Worm (Caenorhabditis elegans): ENCODE data around the gene C01G10.14.

Gene C01G10.14

ce11 chrV:15147776-15148175, 42.0 kb upstream of the C01G10.14 start, which contains the start of gene T09F5.20:
TSS of gene T09F5.20 (minus strand) at chrV:15147876.
- TF ChIP-seq unc-86 (tag; optimal IDR thresholded peaks at IDR 0.05) (no peak), sptf-1 (tag; optimal IDR thresholded peaks at IDR 0.05) (no peak), nhr-19 (GFP tag; conservative IDR thresholded peaks at IDR 0.05) (no peak), zip-4 (GFP tag; optimal IDR thresholded peaks at IDR 0.05) (no peak), skn-1 (tag; optimal IDR thresholded peaks at IDR 0.05) (no peak), nhr-90 (tag; optimal IDR thresholded peaks at IDR 0.05; ENCODE audit: poor library complexity) (no peak), C16A3.4 (tag; optimal IDR thresholded peaks at IDR 0.05) (no peak), rnt-1 (tag; optimal IDR thresholded peaks at IDR 0.05) (no peak), lin-15B (tag; optimal IDR thresholded peaks at IDR 0.05) (no peak), nhr-28 (tag; optimal IDR thresholded peaks at IDR 0.05) (no peak), ceh-88 (GFP tag; IDR thresholded peaks at IDR 0.05) (no peak), F16B12.6 (tag; optimal IDR thresholded peaks at IDR 0.05) (no peak), Y116A8C.19 (tag; optimal IDR thresholded peaks at IDR 0.05; ENCODE audit: borderline replicate concordance) (no peak), fkh-4 (tag; optimal IDR thresholded peaks at IDR 0.05; ENCODE audit: borderline replicate concordance) (no peak), pqm-1 (tag; optimal IDR thresholded peaks at IDR 0.05) (no peak), mef-2 (tag; optimal IDR thresholded peaks at IDR 0.05) (no peak), fkh-8 (tag; optimal IDR thresholded peaks at IDR 0.05) (no peak)

- TF ChIP-seq grh-1 (GFP tag; IDR thresholded peaks at IDR 0.05) (peak; percentile 31; the same call in 1 of the 2 replicates), pag-3 (tag; optimal IDR thresholded peaks at IDR 0.05; ENCODE audit: borderline replicate concordance, insufficient read depth) (no peak), xbp-1 (tag; optimal IDR thresholded peaks at IDR 0.05) (peak; percentile 63), lin-14 (GFP tag; optimal IDR thresholded peaks at IDR 0.05) (peak; percentile 81), nhr-76 (tag; optimal IDR thresholded peaks at IDR 0.05) (no peak), skn-1 (tag; optimal IDR thresholded peaks at IDR 0.05) (peak; percentile 70), lin-13 (GFP tag; optimal IDR thresholded peaks at IDR 0.05) (peak; percentile 20), ces-1 (GFP tag; optimal IDR thresholded peaks at IDR 0.05) (no peak), egl-13 (tag; optimal IDR thresholded peaks at IDR 0.05) (no peak), nhr-47 (tag; optimal IDR thresholded peaks at IDR 0.05) (peak; percentile 68), mep-1 (tag; optimal IDR thresholded peaks at IDR 0.05) (peak; percentile 83), unc-86 (tag; optimal IDR thresholded peaks at IDR 0.05) (peak; percentile 38), unc-130 (tag; optimal IDR thresholded peaks at IDR 0.05) (peak; percentile 70), lin-35 (GFP tag; optimal IDR thresholded peaks at IDR 0.05) (peak; percentile 75 to 85), F16B12.6 (tag; optimal IDR thresholded peaks at IDR 0.05) (peak; percentile 38), swsn-7 (tag; optimal IDR thresholded peaks at IDR 0.05) (peak; percentile 51), fkh-10 (GFP tag; optimal IDR thresholded peaks at IDR 0.05) (no peak), nhr-90 (tag; optimal IDR thresholded peaks at IDR 0.05; ENCODE audit: poor library complexity) (peak; percentile 75), ceh-82 (tag; optimal IDR thresholded peaks at IDR 0.05) (peak; percentile 24 to 71 (median 55)), nhr-85 (tag) (peak; percentile 89), nhr-20 (tag; optimal IDR thresholded peaks at IDR 0.05) (peak; percentile 68), nhr-77 (tag; optimal IDR thresholded peaks at IDR 0.05) (no peak), blmp-1 (tag; optimal IDR thresholded peaks at IDR 0.05) (peak; percentile 100), nhr-71 (tag; optimal IDR thresholded peaks at IDR 0.05) (peak; percentile 80), vab-15 (tag; optimal IDR thresholded peaks at IDR 0.05) (peak; percentile 2), fkh-4 (tag; optimal IDR thresholded peaks at IDR 0.05; ENCODE audit: borderline replicate concordance) (no peak), rnt-1 (tag; optimal IDR thresholded peaks at IDR 0.05) (peak; percentile 73), nhr-84 (tag; optimal IDR thresholded peaks at IDR 0.05) (no peak), efl-1 (optimal IDR thresholded peaks at IDR 0.05) (peak; percentile 82 to 83), efl-1 (GFP tag; optimal IDR thresholded peaks at IDR 0.05 in 1 of 2) (peak; percentile 72 to 95), lin-15B (tag; optimal IDR thresholded peaks at IDR 0.05) (peak; percentile 84), elt-3 (tag; optimal IDR thresholded peaks at IDR 0.05) (peak in 2 of 6 experiments; percentile 26 to 72), nhr-237 (tag; optimal IDR thresholded peaks at IDR 0.05) (peak; percentile 55), hlh-17 (GFP tag; optimal IDR thresholded peaks at IDR 0.05; ENCODE audit: borderline replicate concordance) (no peak), irx-1 (tag; optimal IDR thresholded peaks at IDR 0.05) (peak; percentile 0), tbx-2 (tag; optimal IDR thresholded peaks at IDR 0.05) (peak; percentile 50), lsy-2 (tag; optimal IDR thresholded peaks at IDR 0.05) (peak; percentile 75 to 82), dpl-1 (GFP tag; optimal IDR thresholded peaks at IDR 0.05) (peak; percentile 75 to 83 (median 79)), lir-3 (tag; optimal IDR thresholded peaks at IDR 0.05; ENCODE audit: poor library complexity) (peak; percentile 46), C16A3.4 (tag; optimal IDR thresholded peaks at IDR 0.05) (peak; percentile 84), snpc-4 (tag; optimal IDR thresholded peaks at IDR 0.05) (peak; percentile 72)
Observed at ce11 chrV:15143798-15144197, 38.1 kb upstream of the C01G10.14 start, which contains the start of gene K08F9.4. TSS of gene K08F9.4 (plus strand) at chrV:15144019.
